Fruit fly (Drosophila melanogaster): ENCODE data around the gene CG5746.

CG5746 gene

dm6 chr3R:24348420-24349190 is at the start of gene CG5746, which contains the start of gene CG6454 (continued):
- TF ChIP-seq danr (GFP tag; IDR thresholded peaks at IDR 0.05) (no peak), CG8765 (GFP tag; IDR thresholded peaks at IDR 0.05) (peak; percentile 31; the same call in 1 of the 2 replicates), HLHmδ (GFP tag; optimal IDR thresholded peaks at IDR 0.05) (no peak), hth (optimal IDR thresholded peaks at IDR 0.05) (no peak), al (GFP tag; IDR thresholded peaks at IDR 0.05) (peak; percentile 44), pzg (GFP tag; optimal IDR thresholded peaks at IDR 0.05) (peak; percentile 48), Sox100B (GFP tag; optimal IDR thresholded peaks at IDR 0.05) (no peak), inv (GFP tag; IDR thresholded peaks at IDR 0.05; ENCODE audit: partially characterized antibody) (no peak), Nf-YA (GFP tag; IDR thresholded peaks at IDR 0.05) (no peak), CG9932 (GFP tag; IDR thresholded peaks at IDR 0.05) (no peak), lmd (GFP tag; IDR thresholded peaks at IDR 0.05) (peak; percentile 39; the same call in 1 of the 2 replicates), CG7839 (tag; optimal IDR thresholded peaks at IDR 0.05) (no peak), Hmx (GFP tag; optimal IDR thresholded peaks at IDR 0.05) (no peak), CG1792 (GFP tag; optimal IDR thresholded peaks at IDR 0.05) (peak; percentile 12), Dp (GFP tag; optimal IDR thresholded peaks at IDR 0.05) (peak; percentile 14), CG2678 (tag; optimal IDR thresholded peaks at IDR 0.05) (no peak), CG7357 (GFP tag; IDR thresholded peaks at IDR 0.05) (no peak), phol (tag; optimal IDR thresholded peaks at IDR 0.05) (peak; percentile 99), CG4282 (GFP tag; optimal IDR thresholded peaks at IDR 0.05) (no peak), CG8281 (tag; optimal IDR thresholded peaks at IDR 0.05) (no peak), Sry-δ (GFP tag; optimal IDR thresholded peaks at IDR 0.05) (peak; percentile 38), CG5245 (GFP tag; optimal IDR thresholded peaks at IDR 0.05) (peak; percentile 28), CG34422 (GFP tag; IDR thresholded peaks at IDR 0.05) (peak; percentile 65), CG13296 (GFP tag; optimal IDR thresholded peaks at IDR 0.05) (no peak), hbn (GFP tag; IDR thresholded peaks at IDR 0.05; ENCODE audit: partially characterized antibody) (no peak), twi (tag; optimal IDR thresholded peaks at IDR 0.05) (no peak), CG34376 (GFP tag; optimal IDR thresholded peaks at IDR 0.05) (no peak), CG17829 (tag; optimal IDR thresholded peaks at IDR 0.05) (peak; percentile 72), CG11247 (GFP tag; IDR thresholded peaks at IDR 0.05) (peak; percentile 42), gcm2 (GFP tag; optimal IDR thresholded peaks at IDR 0.05) (no peak), unpg (GFP tag; optimal IDR thresholded peaks at IDR 0.05) (no peak), slbo (GFP tag; IDR thresholded peaks at IDR 0.05) (peak; percentile 70), NfI (GFP tag; optimal IDR thresholded peaks at IDR 0.05) (no peak), CHES-1-like (GFP tag; optimal IDR thresholded peaks at IDR 0.05) (peak; percentile 80), luna (GFP tag; optimal IDR thresholded peaks at IDR 0.05) (no peak), CG13287 (GFP tag; IDR thresholded peaks at IDR 0.05; ENCODE audit: partially characterized antibody) (no peak), CG12155 (GFP tag; optimal IDR thresholded peaks at IDR 0.05) (peak; percentile 64), CG9609 (GFP tag; optimal IDR thresholded peaks at IDR 0.05) (peak; percentile 73), gro (GFP tag; optimal IDR thresholded peaks at IDR 0.05) (peak; percentile 53), CG32532 (GFP tag; IDR thresholded peaks at IDR 0.05) (no peak; the same call in 1 of the 2 replicates), sens-2 (GFP tag; IDR thresholded peaks at IDR 0.05) (no peak), D19A (tag; optimal IDR thresholded peaks at IDR 0.05) (no peak), HmgZ (tag; optimal IDR thresholded peaks at IDR 0.05) (peak; percentile 58), mam (GFP tag; optimal IDR thresholded peaks at IDR 0.05) (peak; percentile 68), psq (GFP tag; optimal IDR thresholded peaks at IDR 0.05) (peak; percentile 23), Hsf (GFP tag; optimal IDR thresholded peaks at IDR 0.05) (peak; percentile 71), CG14667 (GFP tag; IDR thresholded peaks at IDR 0.05) (no peak), CG9727 (GFP tag; optimal IDR thresholded peaks at IDR 0.05) (peak; percentile 50), slp2 (GFP tag; optimal IDR thresholded peaks at IDR 0.05) (peak; percentile 48), mld (GFP tag; IDR thresholded peaks at IDR 0.05; ENCODE audit: partially characterized antibody) (no peak)
